Worm (Caenorhabditis elegans) whole organism, young adult: Measurements from ENCODE around the gene AH6.3.

Source experiments
- B0019.2 ChIP-seq: fragments of 200-800 bp; sonication (Bioruptor generic); conservative IDR thresholded peaks from 2 replicates; pipeline ENCODE4 v1.3.6; 2022; ENCODE audit warnings: missing genetic modification reagents, missing genetic modification characterization, missing compliant biosample characterization
- F10E7.11 ChIP-seq: sonication (generic microtip); optimal IDR thresholded peaks from 2 replicates; lab custom pipeline; 2017; ENCODE audit warnings: mild to moderate bottlenecking, missing genetic modification characterization, moderate library complexity, missing compliant biosample characterization
- F22D6.2 ChIP-seq: sonication (generic microtip); optimal IDR thresholded peaks from 2 replicates; lab custom pipeline; 2016; ENCODE audit warnings: mild to moderate bottlenecking, missing genetic modification characterization, missing compliant biosample characterization
- F37B4.10 ChIP-seq: fragments of 200-800 bp; sonication (Bioruptor generic); IDR thresholded peaks from 2 replicates; pipeline ENCODE4 v1.3.6; 2022; ENCODE audit warnings: missing genetic modification characterization, missing compliant biosample characterization
- F39B2.1 ChIP-seq: fragments of 200-800 bp; sonication (Bioruptor generic); IDR thresholded peaks from 2 replicates; pipeline ENCODE4 v1.3.6; 2022; ENCODE audit warnings: missing genetic modification reagents, missing genetic modification characterization, missing compliant biosample characterization
- F52B5.7 ChIP-seq: sonication (generic microtip); optimal IDR thresholded peaks from 2 replicates; lab custom pipeline; 2016; ENCODE audit warnings: mild to moderate bottlenecking, missing genetic modification characterization, missing compliant biosample characterization
- F55B11.4 ChIP-seq: sonication (generic microtip); optimal IDR thresholded peaks from 2 replicates; lab custom pipeline; 2016; ENCODE audit warnings: missing compliant biosample characterization, missing genetic modification characterization, borderline replicate concordance; ENCODE audit not compliant: insufficient read depth
- F57A8.1 ChIP-seq: fragments of 200-800 bp; sonication (Bioruptor generic); optimal IDR thresholded peaks from 2 replicates; lab custom pipeline; 2018; ENCODE audit warnings: mild to moderate bottlenecking, missing genetic modification characterization, moderate library complexity, missing compliant biosample characterization
- F57C9.4 ChIP-seq: sonication (generic microtip); optimal IDR thresholded peaks from 2 replicates; lab custom pipeline; 2017; ENCODE audit warnings: mild to moderate bottlenecking, missing genetic modification characterization, missing compliant biosample characterization
- K12H6.12 ChIP-seq: fragments of 200-800 bp; sonication (Bioruptor generic); optimal IDR thresholded peaks from 2 replicates; lab custom pipeline; 2018; ENCODE audit warnings: mild to moderate bottlenecking, missing genetic modification characterization, missing compliant biosample characterization
- Y95B8A.8 ChIP-seq: fragments of 200-800 bp; sonication (Bioruptor generic); IDR thresholded peaks from 2 replicates; pipeline ENCODE4 v1.3.6; 2022; ENCODE audit warnings: missing genetic modification reagents, missing genetic modification characterization, missing compliant biosample characterization
- atf-7 ChIP-seq: sonication (generic microtip); optimal IDR thresholded peaks from 2 replicates; lab custom pipeline; 2017; ENCODE audit warnings: mild to moderate bottlenecking, missing genetic modification characterization, missing compliant biosample characterization
- attf-3 ChIP-seq: fragments of 200-800 bp; sonication (Bioruptor generic); conservative IDR thresholded peaks from 2 replicates; pipeline ENCODE4 v1.3.6; 2022; ENCODE audit warnings: missing genetic modification reagents, missing genetic modification characterization, missing compliant biosample characterization
- attf-5 ChIP-seq: fragments of 200-800 bp; sonication (Bioruptor generic); optimal IDR thresholded peaks from 2 replicates; lab custom pipeline; 2018; ENCODE audit warnings: mild to moderate bottlenecking, missing genetic modification characterization, missing compliant biosample characterization
- bed-2 ChIP-seq: fragments of 200-800 bp; sonication (Bioruptor generic); IDR thresholded peaks from 2 replicates; pipeline ENCODE4 v1.3.6; 2022; ENCODE audit warnings: missing genetic modification reagents, missing genetic modification characterization, missing compliant biosample characterization
- cebp-2 ChIP-seq: fragments of 200-800 bp; sonication (Bioruptor generic); IDR thresholded peaks from 2 replicates; pipeline ENCODE4 v1.3.6; 2022; ENCODE audit warnings: missing genetic modification characterization, missing compliant biosample characterization
- ceh-40 ChIP-seq: fragments of 200-800 bp; sonication (Bioruptor generic); IDR thresholded peaks from 2 replicates; pipeline ENCODE4 v1.3.6; 2022; ENCODE audit warnings: missing genetic modification characterization, missing compliant biosample characterization
- ceh-79 ChIP-seq: sonication (generic microtip); optimal IDR thresholded peaks from 2 replicates; lab custom pipeline; 2017; ENCODE audit warnings: mild to moderate bottlenecking, missing genetic modification characterization, missing compliant biosample characterization
- dpff-1 ChIP-seq: sonication (generic microtip); optimal IDR thresholded peaks from 2 replicates; lab custom pipeline; 2017; ENCODE audit warnings: mild to moderate bottlenecking, missing genetic modification characterization, missing compliant biosample characterization
- dpl-1 ChIP-seq: fragments of 150-350 bp; optimal IDR thresholded peaks from 2 replicates; lab custom pipeline; 2014; ENCODE audit warnings: missing biosample characterization, missing genetic modification reagents, missing genetic modification characterization
- efl-1 ChIP-seq: fragments of 150-350 bp; optimal IDR thresholded peaks from 2 replicates; lab custom pipeline; 2014; ENCODE audit warnings: missing biosample characterization, missing genetic modification reagents, missing genetic modification characterization
- egl-18 ChIP-seq: fragments of 200-800 bp; sonication (Bioruptor generic); IDR thresholded peaks from 2 replicates; pipeline ENCODE4 v1.3.6; 2022; ENCODE audit warnings: missing genetic modification reagents, missing genetic modification characterization, missing compliant biosample characterization
- egrh-3 ChIP-seq: fragments of 200-800 bp; sonication (Bioruptor generic); IDR thresholded peaks from 2 replicates; pipeline ENCODE4 v1.3.6; 2022; ENCODE audit warnings: missing genetic modification reagents, missing genetic modification characterization, missing compliant biosample characterization
- fkh-3 ChIP-seq: sonication (generic microtip); optimal IDR thresholded peaks from 2 replicates; lab custom pipeline; 2016; ENCODE audit warnings: mild to moderate bottlenecking, missing genetic modification characterization, missing compliant biosample characterization
- gei-17 ChIP-seq: fragments of 200-800 bp; sonication (Bioruptor generic); optimal IDR thresholded peaks from 2 replicates; lab custom pipeline; 2018; ENCODE audit warnings: mild to moderate bottlenecking, missing genetic modification characterization, missing compliant biosample characterization
- him-1 ChIP-seq: sonication (generic microtip); optimal IDR thresholded peaks from 2 replicates; lab custom pipeline; 2016; ENCODE audit warnings: missing genotype, missing genetic modification reagents, missing genetic modification characterization, missing compliant biosample characterization
- let-607 ChIP-seq, 2 experiments: fragments of 200-800 bp in 1 of 2; sonication (Bioruptor generic) in 1 of 2; sonication (generic microtip) in 1 of 2; optimal IDR thresholded peaks; 2 replicates each; lab custom pipeline; 2016 to 2018; ENCODE audit warnings: mild to moderate bottlenecking in 2 of 2, missing compliant biosample characterization in 2 of 2, missing genetic modification characterization in 2 of 2, moderate library complexity in 2 of 2, missing genotype in 1 of 2
- lir-1 ChIP-seq: fragments of 200-800 bp; sonication (Bioruptor generic); conservative IDR thresholded peaks from 2 replicates; pipeline ENCODE4 v1.3.6; 2022; ENCODE audit warnings: missing genetic modification reagents, missing genetic modification characterization, missing compliant biosample characterization
- madf-10 ChIP-seq: sonication (generic microtip); optimal IDR thresholded peaks from 2 replicates; lab custom pipeline; 2016; ENCODE audit warnings: mild to moderate bottlenecking, missing genetic modification characterization, missing compliant biosample characterization
- mcd-1 ChIP-seq: fragments of 200-800 bp; sonication (Bioruptor generic); IDR thresholded peaks from 2 replicates; pipeline ENCODE4 v1.3.6; 2022; ENCODE audit warnings: missing genetic modification reagents, missing genetic modification characterization, missing compliant biosample characterization
- nfya-1 ChIP-seq: sonication (generic microtip); optimal IDR thresholded peaks from 2 replicates; lab custom pipeline; 2017; ENCODE audit warnings: antibody characterized with exemption, missing compliant biosample characterization, missing genetic modification characterization, borderline replicate concordance; ENCODE audit not compliant: insufficient read depth
- nfya-2 ChIP-seq: fragments of 200-800 bp; sonication (Bioruptor generic); IDR thresholded peaks from 2 replicates; pipeline ENCODE4 v1.3.6; 2022; ENCODE audit warnings: missing genetic modification reagents, missing genetic modification characterization, missing compliant biosample characterization
- nfyb-1 ChIP-seq: fragments of 200-800 bp; sonication (Bioruptor generic); IDR thresholded peaks from 2 replicates; pipeline ENCODE4 v1.3.6; 2022; ENCODE audit warnings: missing genetic modification reagents, missing genetic modification characterization, missing compliant biosample characterization
- nhr-120 ChIP-seq: fragments of 200-800 bp; sonication (Bioruptor generic); IDR thresholded peaks from 2 replicates; pipeline ENCODE4 v1.3.6; 2022; ENCODE audit warnings: missing genetic modification characterization, missing compliant biosample characterization
- nhr-27 ChIP-seq: fragments of 200-800 bp; sonication (Bioruptor generic); optimal IDR thresholded peaks from 2 replicates; lab custom pipeline; 2018; ENCODE audit warnings: mild to moderate bottlenecking, missing genetic modification characterization, moderate library complexity, missing compliant biosample characterization
- nhr-90 ChIP-seq: sonication (generic microtip); optimal IDR thresholded peaks from 2 replicates; lab custom pipeline; 2016; ENCODE audit warnings: missing genotype, mild to moderate bottlenecking, missing genetic modification characterization, missing compliant biosample characterization
- repo-1 ChIP-seq: sonication (generic microtip); optimal IDR thresholded peaks from 2 replicates; lab custom pipeline; 2017; ENCODE audit warnings: mild to moderate bottlenecking, missing genetic modification characterization, missing compliant biosample characterization
- snpc-4 ChIP-seq, 5 experiments: fragments of 150-350 bp in 1 of 5; sonication (generic microtip) in 4 of 5; optimal IDR thresholded peaks; 2 replicates each; lab custom pipeline; 2014 to 2018; ENCODE audit warnings: missing genetic modification characterization in 5 of 5, missing biosample characterization in 3 of 5, antibody characterized with exemption in 2 of 5, mild to moderate bottlenecking in 2 of 5, missing compliant biosample characterization in 2 of 5, missing genotype in 2 of 5, moderate library complexity in 2 of 5, missing genetic modification reagents in 1 of 5
- somi-1 ChIP-seq: fragments of 200-800 bp; sonication (Bioruptor generic); optimal IDR thresholded peaks from 2 replicates; lab custom pipeline; 2018; ENCODE audit warnings: mild to moderate bottlenecking, missing genetic modification characterization, missing compliant biosample characterization
- tbp1 ChIP-seq: fragments of 200-800 bp; sonication (Bioruptor generic); optimal IDR thresholded peaks from 2 replicates; lab custom pipeline; 2018; ENCODE audit warnings: mild to moderate bottlenecking, missing genetic modification characterization, missing compliant biosample characterization
- tlf-1 ChIP-seq: fragments of 200-800 bp; sonication (Bioruptor generic); optimal IDR thresholded peaks from 2 replicates; lab custom pipeline; 2018; ENCODE audit warnings: mild to moderate bottlenecking, missing genetic modification characterization, missing compliant biosample characterization
- unc-62 ChIP-seq: fragments of 150-350 bp; optimal IDR thresholded peaks from 2 replicates; lab custom pipeline; 2014; ENCODE audit warnings: missing biosample characterization, missing genetic modification reagents, missing genetic modification characterization
- xnd-1 ChIP-seq: sonication (generic microtip); optimal IDR thresholded peaks from 2 replicates; lab custom pipeline; 2016; ENCODE audit warnings: missing genotype, missing genetic modification reagents, missing genetic modification characterization, missing compliant biosample characterization
- ztf-18 ChIP-seq: sonication (generic microtip); optimal IDR thresholded peaks from 2 replicates; lab custom pipeline; 2016; ENCODE audit warnings: missing genotype, mild to moderate bottlenecking, missing genetic modification characterization, missing compliant biosample characterization
- ztf-25 ChIP-seq: fragments of 200-800 bp; sonication (Bioruptor generic); IDR thresholded peaks from 2 replicates; pipeline ENCODE4 v1.3.6; 2022; ENCODE audit warnings: missing genetic modification reagents, missing genetic modification characterization, missing compliant biosample characterization
- ztf-26 ChIP-seq: sonication (generic microtip); optimal IDR thresholded peaks from 2 replicates; lab custom pipeline; 2017; ENCODE audit warnings: missing genetic modification characterization, missing compliant biosample characterization
- ztf-6 ChIP-seq: fragments of 200-800 bp; sonication (Bioruptor generic); IDR thresholded peaks from 2 replicates; pipeline ENCODE4 v1.3.6; 2022; ENCODE audit warnings: missing genetic modification reagents, missing genetic modification characterization, missing compliant biosample characterization

Gene AH6.3

ce11 chrII:9500926-9501325 lies 17.9 kb upstream of the AH6.3 start (continued):
- TF ChIP-seq ceh-79 (tag; lab: Kevin White, UChicago) (no peak), F57A8.1 (no peak), cebp-2 (GFP tag; lab: Robert Waterston, UW) (no peak), F10E7.11 (tag; lab: Kevin White, UChicago) (no peak), F22D6.2 (tag; lab: Kevin White, UChicago) (no peak), mcd-1 (GFP tag; lab: Robert Waterston, UW) (no peak), him-1 (tag; lab: Kevin White, UChicago) (no peak), dpff-1 (no peak), tbp1 (GFP tag; lab: Kevin White, UChicago) (peak; percentile 23), nhr-120 (GFP tag; lab: Robert Waterston, UW) (no peak), ztf-25 (GFP tag; lab: Robert Waterston, UW) (no peak), egl-18 (GFP tag; lab: Robert Waterston, UW) (no peak), snpc-4 (GFP tag; optimal IDR thresholded peaks at IDR 0.05; lab: Kevin White, UChicago) (no peak), snpc-4 (tag; optimal IDR thresholded peaks at IDR 0.05; lab: Kevin White, UChicago) (no peak), F55B11.4 (no peak), repo-1 (no peak), nfya-1 (tag; lab: Kevin White, UChicago) (no peak)

- peak; percentile 46 for TF ChIP-seq unc-62 (GFP tag; lab: Kevin White, UChicago)
- no peak for TF ChIP-seq F22D6.2 (tag; lab: Kevin White, UChicago)
- TF ChIP-seq gei-17 = no peak
- TF ChIP-seq egrh-3 = no peak
- TF ChIP-seq efl-1 (GFP tag; lab: Kevin White, UChicago) = no peak
- TF ChIP-seq F37B4.10 (GFP tag; lab: Robert Waterston, UW) = no peak
- no peak for TF ChIP-seq F57C9.4 (tag; lab: Kevin White, UChicago)
- TF ChIP-seq attf-3 (GFP tag; lab: Robert Waterston, UW) = no peak
- TF ChIP-seq atf-7 = peak; percentile 18
- no peak for TF ChIP-seq nhr-90 (tag; lab: Kevin White, UChicago)
- no peak for TF ChIP-seq F39B2.1
- TF ChIP-seq nfya-2 (GFP tag; lab: Robert Waterston, UW) = no peak
- TF ChIP-seq fkh-3 (tag; lab: Kevin White, UChicago) = no peak
- no peak for TF ChIP-seq nhr-27 (tag; lab: Kevin White, UChicago)
- TF ChIP-seq dpff-1 = no peak
- no peak for TF ChIP-seq xnd-1 (tag; lab: Kevin White, UChicago)
- TF ChIP-seq dpl-1 (GFP tag; lab: Kevin White, UChicago) = no peak
- TF ChIP-seq egl-18 (GFP tag; lab: Robert Waterston, UW) = no peak
- TF ChIP-seq attf-5 (GFP tag; lab: Kevin White, UChicago) = peak; percentile 40
- TF ChIP-seq ztf-6 = no peak
- no peak for TF ChIP-seq mcd-1 (GFP tag; lab: Robert Waterston, UW)
- TF ChIP-seq ztf-26 = no peak
- TF ChIP-seq nhr-120 (GFP tag; lab: Robert Waterston, UW) = no peak
- TF ChIP-seq nfyb-1 (GFP tag; lab: Robert Waterston, UW) = 0 out of 2 replicates have a peak, but pooled peaks have one; percentile 7
- TF ChIP-seq tlf-1 = peak; percentile 71
- no peak for TF ChIP-seq Y95B8A.8 (GFP tag; lab: Robert Waterston, UW)
- no peak for TF ChIP-seq lir-1 (GFP tag; lab: Robert Waterston, UW)
- no peak for TF ChIP-seq F55B11.4
- no peak for TF ChIP-seq madf-10 (tag; lab: Kevin White, UChicago)
- peak in 1 of 2 experiments; percentile 32 for TF ChIP-seq let-607 (tag; optimal IDR thresholded peaks at IDR 0.05; lab: Kevin White, UChicago)
- no peak for TF ChIP-seq somi-1 (GFP tag; lab: Kevin White, UChicago)
- no peak for TF ChIP-seq F52B5.7
- no peak for TF ChIP-seq B0019.2 (GFP tag; lab: Robert Waterston, UW)
- no peak for TF ChIP-seq ceh-40 (GFP tag; lab: Robert Waterston, UW)
- no peak for TF ChIP-seq ztf-18 (tag; lab: Kevin White, UChicago)
- TF ChIP-seq bed-2 (GFP tag; lab: Robert Waterston, UW) = no peak
- no peak for TF ChIP-seq K12H6.12 (tag; lab: Kevin White, UChicago)
- TF ChIP-seq nfya-1 (tag; lab: Kevin White, UChicago) = no peak
- TF ChIP-seq F57A8.1 = no peak
Measured at ce11 chrII:9501955-9502354, 16.9 kb upstream of the AH6.3 start.
